Worm (Caenorhabditis elegans): Measurements from ENCODE around the gene T07A9.14.
A peak's percentile ranks its signal among the peaks of the same experiment; 100 is the strongest.

Gene T07A9.14

DNA sequence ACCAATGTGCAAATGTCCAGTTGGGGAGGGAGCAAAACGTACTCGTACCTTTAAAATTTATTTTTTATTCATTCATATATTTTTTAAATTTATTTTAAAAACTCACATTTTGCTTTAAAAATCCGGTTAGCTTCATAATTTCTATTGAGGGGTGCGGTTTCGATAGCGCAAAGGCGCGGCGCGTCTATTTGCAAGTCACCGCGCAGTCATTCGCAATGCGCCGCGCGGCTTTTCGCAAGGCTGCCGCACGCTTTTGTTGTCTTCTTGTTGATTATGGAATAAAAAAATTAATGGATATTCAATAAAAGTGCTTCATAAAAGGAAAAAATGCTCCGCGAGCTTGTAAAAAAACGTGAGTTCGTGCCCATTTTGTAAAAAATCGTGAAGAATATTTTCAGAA, 3.8 kb downstream of the T07A9.14 start, which contains the start of the genes ears-2 and uncp-18 (continued):
- TF ChIP-seq nhr-77 (tag; optimal IDR thresholded peaks at IDR 0.05) = peak; percentile 74
- peak; percentile 43 for TF ChIP-seq fkh-10 (GFP tag; optimal IDR thresholded peaks at IDR 0.05)
- peak; percentile 43 for TF ChIP-seq nhr-10 (tag; optimal IDR thresholded peaks at IDR 0.05)

DNA sequence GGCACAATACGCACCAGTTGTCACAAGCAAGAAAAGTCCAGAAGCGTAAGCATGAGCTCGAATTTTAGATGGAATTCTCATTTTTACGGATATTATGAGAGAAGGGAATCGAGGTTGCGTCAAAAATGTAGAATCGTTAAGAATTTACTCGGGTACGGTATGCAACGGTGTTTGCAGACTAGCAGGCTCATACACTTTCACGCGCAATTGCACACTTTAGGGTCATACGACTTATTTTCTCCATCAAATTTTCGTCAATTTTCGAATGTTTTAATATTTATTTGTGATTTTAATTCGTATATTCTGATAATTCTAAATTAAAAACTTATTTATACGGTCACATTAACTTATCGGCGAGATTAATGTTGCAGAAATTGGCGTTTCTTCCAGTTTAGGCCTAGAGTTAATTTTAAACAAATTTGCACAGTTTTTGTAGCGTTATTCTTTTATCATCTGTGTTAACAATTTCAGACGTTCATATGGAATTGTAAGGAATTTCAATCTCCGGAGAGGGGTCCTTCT, 7.0 kb downstream of the T07A9.14 start, which contains the start of the genes T07A9.15 and nog-1:
TSS of gene T07A9.15 (minus strand) at position 138 of the 522 bp plus-strand sequence.
TSS of gene nog-1 (plus strand) at position 472 of the 522 bp plus-strand sequence.
- TF ChIP-seq duxl-1 (tag; optimal IDR thresholded peaks at IDR 0.05; ENCODE audit: poor library complexity) = peak; percentile 18
- no peak for TF ChIP-seq snpc-4 (tag; optimal IDR thresholded peaks at IDR 0.05)
- no peak for TF ChIP-seq nhr-41 (GFP tag; IDR thresholded peaks at IDR 0.05)
- peak; percentile 93 to 99 for TF ChIP-seq lsy-2 (tag; optimal IDR thresholded peaks at IDR 0.05)
- peak; percentile 27 for TF ChIP-seq nhr-11 (tag; optimal IDR thresholded peaks at IDR 0.05)
- TF ChIP-seq F26F4.8 (GFP tag; conservative IDR thresholded peaks at IDR 0.05) = no peak
- TF ChIP-seq nhr-6 (tag; optimal IDR thresholded peaks at IDR 0.05) = peak; percentile 66
- TF ChIP-seq Y105C5A.15 (GFP tag; IDR thresholded peaks at IDR 0.05) = no peak
- no peak for TF ChIP-seq fkh-10 (GFP tag; optimal IDR thresholded peaks at IDR 0.05)
- peak; percentile 27 for TF ChIP-seq hlh-11 (tag; optimal IDR thresholded peaks at IDR 0.05)
- no peak for TF ChIP-seq unc-39 (tag; optimal IDR thresholded peaks at IDR 0.05)
- TF ChIP-seq unc-62 (GFP tag; optimal IDR thresholded peaks at IDR 0.05 in 1 of 2) = no peak
- no peak for TF ChIP-seq unc-62 (tag; optimal IDR thresholded peaks at IDR 0.05)
- TF ChIP-seq sdz-12 (GFP tag; optimal IDR thresholded peaks at IDR 0.05) = no peak
- TF ChIP-seq cey-2 (tag; optimal IDR thresholded peaks at IDR 0.05; ENCODE audit: borderline replicate concordance, insufficient read depth) = no peak
- no peak for TF ChIP-seq ctbp-1 (GFP tag; IDR thresholded peaks at IDR 0.05)
- TF ChIP-seq nhr-76 (tag; optimal IDR thresholded peaks at IDR 0.05) = no peak
- TF ChIP-seq ceh-62 (tag; optimal IDR thresholded peaks at IDR 0.05) = no peak
- TF ChIP-seq dmd-9 (GFP tag; IDR thresholded peaks at IDR 0.05) = no peak
- TF ChIP-seq D1046.2 (GFP tag; IDR thresholded peaks at IDR 0.05) = no peak
- no peak for TF ChIP-seq ama-1 (optimal IDR thresholded peaks at IDR 0.05)
- TF ChIP-seq zip-2 (tag; optimal IDR thresholded peaks at IDR 0.05) = no peak
- no peak for TF ChIP-seq attf-4 (tag; optimal IDR thresholded peaks at IDR 0.05)
- TF ChIP-seq mxl-2 (GFP tag; conservative IDR thresholded peaks at IDR 0.05) = no peak
- TF ChIP-seq lin-15B (tag; optimal IDR thresholded peaks at IDR 0.05) = no peak
- TF ChIP-seq set-16 (GFP tag; IDR thresholded peaks at IDR 0.05) = no peak
- peak; percentile 88 for TF ChIP-seq mes-2 (tag; optimal IDR thresholded peaks at IDR 0.05; ENCODE audit: poor library complexity, severe bottlenecking)
- TF ChIP-seq nhr-77 (tag; optimal IDR thresholded peaks at IDR 0.05) = peak; percentile 44
- no peak for TF ChIP-seq jun-1 (tag; optimal IDR thresholded peaks at IDR 0.05)
- no peak for TF ChIP-seq ces-1 (GFP tag; optimal IDR thresholded peaks at IDR 0.05)
- TF ChIP-seq zfp-2 (tag; optimal IDR thresholded peaks at IDR 0.05) = no peak
- TF ChIP-seq lin-39 (tag; optimal IDR thresholded peaks at IDR 0.05) = no peak
- no peak for TF ChIP-seq ceh-32 (tag; optimal IDR thresholded peaks at IDR 0.05; ENCODE audit: poor library complexity)
- TF ChIP-seq daf-19 (GFP tag; conservative IDR thresholded peaks at IDR 0.05) = no peak
- TF ChIP-seq spr-1 (tag; optimal IDR thresholded peaks at IDR 0.05) = no peak
- TF ChIP-seq ZK546.5 (tag; optimal IDR thresholded peaks at IDR 0.05) = no peak
- TF ChIP-seq R02D3.7 (tag; optimal IDR thresholded peaks at IDR 0.05) = no peak
- TF ChIP-seq ztf-11 (tag; optimal IDR thresholded peaks at IDR 0.05) = no peak
- TF ChIP-seq snpc-1.2 (GFP tag; IDR thresholded peaks at IDR 0.05) = no peak
- no peak for TF ChIP-seq T20F7.1 (GFP tag; optimal IDR thresholded peaks at IDR 0.05)
- TF ChIP-seq arid-1 (GFP tag; conservative IDR thresholded peaks at IDR 0.05) = 0 out of 2 replicates have a peak, but pooled peaks have one; percentile 19
- no peak for TF ChIP-seq pqm-1 (tag; optimal IDR thresholded peaks at IDR 0.05)
- no peak for TF ChIP-seq F44E2.7 (GFP tag; IDR thresholded peaks at IDR 0.05)
- TF ChIP-seq lin-38 (GFP tag; IDR thresholded peaks at IDR 0.05) = peak; percentile 65
- no peak for TF ChIP-seq T26A8.4 (GFP tag; IDR thresholded peaks at IDR 0.05)
- TF ChIP-seq lin-13 (GFP tag; optimal IDR thresholded peaks at IDR 0.05) = no peak
- TF ChIP-seq hmg-1.1 (GFP tag; IDR thresholded peaks at IDR 0.05) = peak; percentile 51; the same call in 1 of the 2 replicates
- no peak for TF ChIP-seq daf-8 (GFP tag; IDR thresholded peaks at IDR 0.05)
- TF ChIP-seq F10B5.3 (tag; optimal IDR thresholded peaks at IDR 0.05) = no peak
- no peak for TF ChIP-seq ztf-7 (tag; optimal IDR thresholded peaks at IDR 0.05)
